Worm (Caenorhabditis elegans): ENCODE results near the gene H01M10.1.

ce11 chrX:2615626-2616025 lies 35.3 kb upstream of the H01M10.1 start, which contains the start of gene T03G6.3:
- TF ChIP-seq nhr-2 (tag; optimal IDR thresholded peaks at IDR 0.05): no peak
- no peak for TF ChIP-seq nhr-76 (tag; optimal IDR thresholded peaks at IDR 0.05)
- TF ChIP-seq unc-39 (tag; optimal IDR thresholded peaks at IDR 0.05): no peak
- TF ChIP-seq ceh-83 (GFP tag; optimal IDR thresholded peaks at IDR 0.05): no peak
- no peak for TF ChIP-seq snpc-4 (tag; optimal IDR thresholded peaks at IDR 0.05)
- no peak for TF ChIP-seq lin-13 (tag; optimal IDR thresholded peaks at IDR 0.05)
- no peak for TF ChIP-seq unc-62 (GFP tag; optimal IDR thresholded peaks at IDR 0.05)
- TF ChIP-seq nhr-28 (tag; optimal IDR thresholded peaks at IDR 0.05): no peak
- TF ChIP-seq nhr-237 (tag; optimal IDR thresholded peaks at IDR 0.05): no peak

All from whole organism, mixed stage, embryonic.